Fruit fly (Drosophila melanogaster): ENCODE results near the gene Grip71.

Grip71 gene

dm6 chr2L:18695404-18695804 is 13.2 kb upstream of the Grip71 start, which contains the start of the genes CG10383 and CG10338 (continued):
- TF ChIP-seq shn (GFP tag; optimal IDR thresholded peaks at IDR 0.05) (peak; percentile 92), Jarid2 (GFP tag; optimal IDR thresholded peaks at IDR 0.05) (peak; percentile 46), Camta (GFP tag; optimal IDR thresholded peaks at IDR 0.05) (peak; percentile 81), CG15011 (GFP tag; optimal IDR thresholded peaks at IDR 0.05) (peak; percentile 43), NfI (GFP tag; optimal IDR thresholded peaks at IDR 0.05) (peak; percentile 85), z (GFP tag; IDR thresholded peaks at IDR 0.05) (no peak), CG11247 (GFP tag; IDR thresholded peaks at IDR 0.05) (peak; percentile 90), BEAF-32 (GFP tag; optimal IDR thresholded peaks at IDR 0.05) (peak; percentile 49), seq (GFP tag; IDR thresholded peaks at IDR 0.05) (peak; percentile 84), D19A (tag; optimal IDR thresholded peaks at IDR 0.05) (peak; percentile 51), B-H2 (GFP tag; optimal IDR thresholded peaks at IDR 0.05) (no peak), Hr78 (GFP tag; optimal IDR thresholded peaks at IDR 0.05) (no peak), ro (GFP tag; IDR thresholded peaks at IDR 0.05) (peak; percentile 38; the same call in 1 of the 2 replicates), CG11723 (GFP tag; optimal IDR thresholded peaks at IDR 0.05) (peak; percentile 62), eyg (GFP tag; optimal IDR thresholded peaks at IDR 0.05) (peak; percentile 88), jing (GFP tag; optimal IDR thresholded peaks at IDR 0.05) (peak; percentile 75), CG1647 (GFP tag; optimal IDR thresholded peaks at IDR 0.05) (peak; percentile 76), sisA (GFP tag; IDR thresholded peaks at IDR 0.05) (peak; percentile 88), gcm (GFP tag; optimal IDR thresholded peaks at IDR 0.05) (peak; percentile 70), Hr39 (optimal IDR thresholded peaks at IDR 0.05) (no peak), Rfx (GFP tag; IDR thresholded peaks at IDR 0.05) (peak; percentile 94), usp (GFP tag; optimal IDR thresholded peaks at IDR 0.05) (no peak), Atf3 (GFP tag; optimal IDR thresholded peaks at IDR 0.05) (peak; percentile 89), trh (GFP tag; optimal IDR thresholded peaks at IDR 0.05) (peak; percentile 61), Rx (GFP tag; IDR thresholded peaks at IDR 0.05) (peak; percentile 90), cas (GFP tag; IDR thresholded peaks at IDR 0.05) (peak; percentile 67), CG13624 (GFP tag; optimal IDR thresholded peaks at IDR 0.05) (peak; percentile 92), vvl (GFP tag; IDR thresholded peaks at IDR 0.05) (peak; percentile 94), CG17328 (GFP tag; IDR thresholded peaks at IDR 0.05) (peak; percentile 88), slou (GFP tag; optimal IDR thresholded peaks at IDR 0.05) (peak; percentile 84), Stat92E (GFP tag; optimal IDR thresholded peaks at IDR 0.05) (peak in 1 of 3 experiments; percentile 75), sob (GFP tag; IDR thresholded peaks at IDR 0.05) (peak; percentile 90), exex (tag; optimal IDR thresholded peaks at IDR 0.05) (peak; percentile 59), knrl (GFP tag; IDR thresholded peaks at IDR 0.05; ENCODE audit: partially characterized antibody) (0 out of 3 replicates have a peak, but pooled peaks have one; percentile 37), Hey (tag; optimal IDR thresholded peaks at IDR 0.05) (no peak), bowl (GFP tag; IDR thresholded peaks at IDR 0.05) (peak; percentile 79), CG11695 (GFP tag; IDR thresholded peaks at IDR 0.05) (peak; percentile 75), zfh2 (GFP tag; optimal IDR thresholded peaks at IDR 0.05) (peak; percentile 95), dati (GFP tag; IDR thresholded peaks at IDR 0.05) (peak; percentile 78), Usf (GFP tag; optimal IDR thresholded peaks at IDR 0.05) (peak; percentile 59), CG14965 (GFP tag; optimal IDR thresholded peaks at IDR 0.05; ENCODE audit: borderline replicate concordance) (peak; percentile 28), ken (GFP tag; IDR thresholded peaks at IDR 0.05) (peak; percentile 95), Doc3 (GFP tag; IDR thresholded peaks at IDR 0.05; ENCODE audit: partially characterized antibody) (0 out of 3 replicates have a peak, but pooled peaks have one; percentile 33), CG4730 (GFP tag; IDR thresholded peaks at IDR 0.05) (peak; percentile 86), C15 (GFP tag; IDR thresholded peaks at IDR 0.05) (peak; percentile 65; the same call in 2 of the 3 replicates), emc (GFP tag; optimal IDR thresholded peaks at IDR 0.05) (peak; percentile 82), Adf1 (GFP tag; IDR thresholded peaks at IDR 0.05) (peak; percentile 56), CkIIα-i1 (GFP tag; IDR thresholded peaks at IDR 0.05) (no peak), CG9797 (GFP tag; optimal IDR thresholded peaks at IDR 0.05) (peak; percentile 93), CG11560 (tag; IDR thresholded peaks at IDR 0.05) (peak; percentile 66; the same call in 2 of the 3 replicates), CG4617 (GFP tag; optimal IDR thresholded peaks at IDR 0.05; ENCODE audit: borderline replicate concordance) (peak; percentile 87)
